Worm (Caenorhabditis elegans): ENCODE measurements around the gene cpt-5.

Gene cpt-5

DNA sequence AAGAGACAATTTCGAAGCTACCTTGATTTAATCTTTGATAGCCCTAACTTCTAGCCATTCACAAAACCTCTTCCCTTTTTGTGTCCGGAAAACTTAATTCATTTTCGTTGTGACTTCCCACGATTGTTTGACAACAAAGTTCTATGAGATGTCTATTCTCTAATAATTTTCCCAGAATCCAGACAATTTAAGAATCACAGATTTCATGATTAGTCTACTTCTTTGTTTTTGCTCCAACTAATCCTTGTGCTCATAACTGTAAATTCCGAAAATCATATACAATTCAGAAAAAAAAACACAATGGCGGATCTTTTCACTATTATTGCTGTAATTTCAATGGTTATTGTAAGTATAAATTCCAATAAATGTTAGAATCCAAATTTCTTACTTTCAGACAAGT lies 10.5 kb upstream of the cpt-5 start, which contains the start of gene srx-137:
TSS of gene srx-137 (plus strand) at position 301 of the 400 bp plus-strand sequence.
- no peak for TF ChIP-seq pes-1 (GFP tag; IDR thresholded peaks at IDR 0.05)
- no peak for TF ChIP-seq scrt-1 (GFP tag; IDR thresholded peaks at IDR 0.05)
- TF ChIP-seq tra-4 (tag; optimal IDR thresholded peaks at IDR 0.05) = no peak
- no peak for TF ChIP-seq hmg-4 (GFP tag; optimal IDR thresholded peaks at IDR 0.05)
- TF ChIP-seq flt-1 (GFP tag; IDR thresholded peaks at IDR 0.05) = no peak
- TF ChIP-seq ceh-13 (GFP tag; optimal IDR thresholded peaks at IDR 0.05) = no peak
- TF ChIP-seq tbx-37 (GFP tag; conservative IDR thresholded peaks at IDR 0.05) = no peak

- TF ChIP-seq B0310.2 (tag; optimal IDR thresholded peaks at IDR 0.05) (no peak), ceh-13 (GFP tag; optimal IDR thresholded peaks at IDR 0.05) (no peak), flt-1 (GFP tag; IDR thresholded peaks at IDR 0.05) (no peak), tra-4 (tag; optimal IDR thresholded peaks at IDR 0.05) (no peak), tbx-11 (GFP tag; IDR thresholded peaks at IDR 0.05) (no peak), tbx-37 (GFP tag; conservative IDR thresholded peaks at IDR 0.05) (no peak), pes-1 (GFP tag; IDR thresholded peaks at IDR 0.05) (no peak), hnd-1 (tag; optimal IDR thresholded peaks at IDR 0.05) (no peak), hmg-4 (GFP tag; optimal IDR thresholded peaks at IDR 0.05) (no peak), ceh-36 (tag; optimal IDR thresholded peaks at IDR 0.05) (no peak), sea-1 (GFP tag; conservative IDR thresholded peaks at IDR 0.05) (no peak), scrt-1 (GFP tag; IDR thresholded peaks at IDR 0.05) (no peak), ets-7 (tag; optimal IDR thresholded peaks at IDR 0.05) (no peak), ama-1 (optimal IDR thresholded peaks at IDR 0.05) (no peak), aly-1 (tag; optimal IDR thresholded peaks at IDR 0.05) (no peak)
Observed at ce11 chrV:13863700-13864099, 9.3 kb upstream of the cpt-5 start.

ce11 chrV:13866353-13866752 lies 6.6 kb upstream of the cpt-5 start, which contains the start of gene nhr-175:
nhr-175 (plus strand) TSS chrV:13866691.
- no peak for TF ChIP-seq pes-1 (GFP tag; IDR thresholded peaks at IDR 0.05)
- no peak for TF ChIP-seq hmbx-1 (tag; optimal IDR thresholded peaks at IDR 0.05)
- TF ChIP-seq tbx-11 (GFP tag; IDR thresholded peaks at IDR 0.05) = no peak
- TF ChIP-seq hnd-1 (tag; optimal IDR thresholded peaks at IDR 0.05) = no peak
- no peak for TF ChIP-seq ets-7 (tag; optimal IDR thresholded peaks at IDR 0.05)
- TF ChIP-seq sea-1 (GFP tag; conservative IDR thresholded peaks at IDR 0.05) = no peak
- TF ChIP-seq flt-1 (GFP tag; IDR thresholded peaks at IDR 0.05) = no peak
- no peak for TF ChIP-seq tbx-37 (GFP tag; conservative IDR thresholded peaks at IDR 0.05)
- no peak for TF ChIP-seq ama-1 (optimal IDR thresholded peaks at IDR 0.05)
- no peak for TF ChIP-seq scrt-1 (GFP tag; IDR thresholded peaks at IDR 0.05)
- TF ChIP-seq F13C5.2 (tag; optimal IDR thresholded peaks at IDR 0.05) = no peak
- no peak for TF ChIP-seq ceh-36 (tag; optimal IDR thresholded peaks at IDR 0.05)
- TF ChIP-seq tra-4 (tag; optimal IDR thresholded peaks at IDR 0.05) = no peak
- TF ChIP-seq B0310.2 (tag; optimal IDR thresholded peaks at IDR 0.05) = no peak
- TF ChIP-seq aly-1 (tag; optimal IDR thresholded peaks at IDR 0.05) = no peak
- TF ChIP-seq hmg-4 (GFP tag; optimal IDR thresholded peaks at IDR 0.05) = no peak
- no peak for TF ChIP-seq ceh-13 (GFP tag; optimal IDR thresholded peaks at IDR 0.05)

- peak; percentile 10 for TF ChIP-seq B0310.2 (tag; optimal IDR thresholded peaks at IDR 0.05)
- TF ChIP-seq hmbx-1 (tag; optimal IDR thresholded peaks at IDR 0.05) = peak; percentile 30
Observed at ce11 chrV:13868886-13869285, 4.1 kb upstream of the cpt-5 start.

ce11 chrV:13869551-13869950 lies 3.4 kb upstream of the cpt-5 start:
- TF ChIP-seq B0310.2 (tag; optimal IDR thresholded peaks at IDR 0.05) (no peak), hmbx-1 (tag; optimal IDR thresholded peaks at IDR 0.05) (no peak), ceh-13 (GFP tag; optimal IDR thresholded peaks at IDR 0.05) (no peak), aly-1 (tag; optimal IDR thresholded peaks at IDR 0.05) (no peak)

DNA sequence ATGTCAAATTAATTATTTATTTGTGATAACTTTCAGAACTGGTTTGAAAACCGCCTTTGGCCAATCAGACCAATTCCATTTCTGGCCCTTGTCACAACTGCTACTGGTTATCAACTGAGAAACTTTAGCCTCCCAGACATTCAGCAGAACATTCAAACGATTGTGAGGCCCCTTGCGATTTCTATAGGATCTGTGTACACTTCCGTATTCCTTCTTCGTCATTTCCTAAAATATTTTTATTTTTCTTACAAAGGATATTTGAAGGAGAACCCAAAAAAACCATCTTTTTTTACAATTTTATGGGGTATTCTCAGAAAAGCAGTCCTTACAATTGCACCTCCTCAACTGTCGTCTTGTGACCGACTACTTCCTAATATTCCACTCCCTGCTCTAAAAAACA lies 328 bp downstream of the cpt-5 start:
- TF ChIP-seq F13C5.2 (tag; optimal IDR thresholded peaks at IDR 0.05) = no peak
- no peak for TF ChIP-seq tra-4 (tag; optimal IDR thresholded peaks at IDR 0.05)
- no peak for TF ChIP-seq ama-1 (optimal IDR thresholded peaks at IDR 0.05)
- no peak for TF ChIP-seq scrt-1 (GFP tag; IDR thresholded peaks at IDR 0.05)
- TF ChIP-seq ceh-36 (tag; optimal IDR thresholded peaks at IDR 0.05) = no peak
- no peak for TF ChIP-seq aly-1 (tag; optimal IDR thresholded peaks at IDR 0.05)
- no peak for TF ChIP-seq hmbx-1 (tag; optimal IDR thresholded peaks at IDR 0.05)
- no peak for TF ChIP-seq ets-7 (tag; optimal IDR thresholded peaks at IDR 0.05)
- TF ChIP-seq pes-1 (GFP tag; IDR thresholded peaks at IDR 0.05) = no peak
- no peak for TF ChIP-seq tbx-37 (GFP tag; conservative IDR thresholded peaks at IDR 0.05)
- no peak for TF ChIP-seq tbx-11 (GFP tag; IDR thresholded peaks at IDR 0.05)
- TF ChIP-seq B0310.2 (tag; optimal IDR thresholded peaks at IDR 0.05) = no peak

- TF ChIP-seq hmg-4 (GFP tag; optimal IDR thresholded peaks at IDR 0.05) (no peak), F13C5.2 (tag; optimal IDR thresholded peaks at IDR 0.05) (no peak), aly-1 (tag; optimal IDR thresholded peaks at IDR 0.05) (no peak), tra-4 (tag; optimal IDR thresholded peaks at IDR 0.05) (no peak), pes-1 (GFP tag; IDR thresholded peaks at IDR 0.05) (no peak), B0310.2 (tag; optimal IDR thresholded peaks at IDR 0.05) (no peak), ceh-36 (tag; optimal IDR thresholded peaks at IDR 0.05) (no peak), scrt-1 (GFP tag; IDR thresholded peaks at IDR 0.05) (no peak)
Observed at ce11 chrV:13876529-13876928, 3.5 kb downstream of the cpt-5 start, which contains the start of gene T22G5.1. T22G5.1 (plus strand) TSS chrV:13876829.

ce11 chrV:13878226-13878625 lies 5.2 kb downstream of the cpt-5 start:
- TF ChIP-seq tra-4 (tag; optimal IDR thresholded peaks at IDR 0.05) (no peak), pes-1 (GFP tag; IDR thresholded peaks at IDR 0.05) (no peak), F13C5.2 (tag; optimal IDR thresholded peaks at IDR 0.05) (no peak), hnd-1 (tag; optimal IDR thresholded peaks at IDR 0.05) (no peak), ceh-36 (tag; optimal IDR thresholded peaks at IDR 0.05) (no peak), hmg-4 (GFP tag; optimal IDR thresholded peaks at IDR 0.05) (no peak), B0310.2 (tag; optimal IDR thresholded peaks at IDR 0.05) (no peak), sea-1 (GFP tag; conservative IDR thresholded peaks at IDR 0.05) (no peak), tbx-11 (GFP tag; IDR thresholded peaks at IDR 0.05) (no peak), aly-1 (tag; optimal IDR thresholded peaks at IDR 0.05) (no peak), flt-1 (GFP tag; IDR thresholded peaks at IDR 0.05) (no peak), scrt-1 (GFP tag; IDR thresholded peaks at IDR 0.05) (no peak), tbx-37 (GFP tag; conservative IDR thresholded peaks at IDR 0.05) (no peak)
